Fruit fly (Drosophila melanogaster) whole organism, embryonic: ENCODE results near the gene Ptpmeg2.

Source experiments
- Atf3 ChIP-seq: fragments of 200-800 bp; sonication (Bioruptor generic); optimal IDR thresholded peaks from 3 replicates; lab custom pipeline; 2016; ENCODE audit warnings: missing biosample characterization, missing genetic modification characterization
- CG10462 ChIP-seq: fragments of 200-800 bp; sonication (Bioruptor generic); optimal IDR thresholded peaks from 2 replicates; lab custom pipeline; 2016; ENCODE audit warnings: missing biosample characterization, missing genetic modification characterization
- CG11504 ChIP-seq: fragments of 200-800 bp; sonication (Bioruptor generic); optimal IDR thresholded peaks from 3 replicates; lab custom pipeline; 2019; ENCODE audit warnings: missing biosample characterization, mild to moderate bottlenecking, missing genetic modification characterization, moderate library complexity
- CG11696 ChIP-seq: fragments of 200-800 bp; sonication (Bioruptor generic); IDR thresholded peaks from 2 replicates; pipeline ENCODE4 v1.3.6; 2022; ENCODE audit warnings: missing biosample characterization, missing genetic modification characterization
- CG14667 ChIP-seq: fragments of 200-800 bp; sonication (Bioruptor generic); IDR thresholded peaks from 2 replicates; pipeline ENCODE4 v1.3.6; 2022; ENCODE audit warnings: missing biosample characterization, missing genetic modification characterization
- CG15514 ChIP-seq: fragments of 200-800 bp; sonication (Bioruptor generic); optimal IDR thresholded peaks from 3 replicates; lab custom pipeline; 2017; ENCODE audit warnings: missing biosample characterization, missing genetic modification characterization, mild to moderate bottlenecking, moderate library complexity, missing genetic modification reagents
- CG1602 ChIP-seq: fragments of 200-800 bp; sonication (Bioruptor generic); optimal IDR thresholded peaks from 3 replicates; lab custom pipeline; 2016; ENCODE audit warnings: missing biosample characterization, missing genetic modification characterization
- CG17328 ChIP-seq: fragments of 200-800 bp; sonication (Bioruptor generic); IDR thresholded peaks from 2 replicates; pipeline ENCODE4 v1.3.6; 2022; ENCODE audit warnings: missing biosample characterization, missing genetic modification characterization
- CG17385 ChIP-seq: fragments of 200-800 bp; sonication (Bioruptor generic); optimal IDR thresholded peaks from 3 replicates; lab custom pipeline; 2018; ENCODE audit warnings: missing biosample characterization, mild to moderate bottlenecking, missing genetic modification characterization
- CG18476 ChIP-seq: fragments of 200-800 bp; sonication (Bioruptor generic); optimal IDR thresholded peaks from 2 replicates; lab custom pipeline; 2016; ENCODE audit warnings: missing biosample characterization, mild to moderate bottlenecking, missing genetic modification characterization
- CG30020 ChIP-seq: fragments of 200-800 bp; optimal IDR thresholded peaks from 2 replicates; lab custom pipeline; 2019; ENCODE audit warnings: missing biosample characterization, mild to moderate bottlenecking, missing genetic modification characterization, moderate library complexity
- CG33213 ChIP-seq: fragments of 200-800 bp; sonication (Bioruptor generic); optimal IDR thresholded peaks from 3 replicates; lab custom pipeline; 2016; ENCODE audit warnings: missing biosample characterization, missing genetic modification characterization
- CG3995 ChIP-seq: fragments of 200-800 bp; sonication (Bioruptor generic); optimal IDR thresholded peaks from 3 replicates; lab custom pipeline; 2016; ENCODE audit warnings: missing biosample characterization, missing genetic modification characterization
- CG6813 ChIP-seq: fragments of 200-800 bp; sonication (Bioruptor generic); optimal IDR thresholded peaks from 2 replicates; lab custom pipeline; 2017; ENCODE audit warnings: missing biosample characterization, missing genetic modification characterization, mild to moderate bottlenecking, moderate library complexity, missing genetic modification reagents
- CG7271 ChIP-seq: fragments of 200-800 bp; sonication (Bioruptor generic); optimal IDR thresholded peaks from 2 replicates; lab custom pipeline; 2018; ENCODE audit warnings: missing biosample characterization, mild to moderate bottlenecking, missing genetic modification characterization, moderate library complexity
- CG7839 ChIP-seq: fragments of 200-800 bp; sonication (Bioruptor generic); optimal IDR thresholded peaks from 3 replicates; lab custom pipeline; 2018; ENCODE audit warnings: missing biosample characterization, mild to moderate bottlenecking, missing genetic modification characterization, moderate library complexity
- CG7963 ChIP-seq: fragments of 200-800 bp; sonication (Bioruptor generic); IDR thresholded peaks from 3 replicates; pipeline ENCODE4 v1.3.6; 2022; ENCODE audit warnings: missing biosample characterization, missing genetic modification characterization; ENCODE audit not compliant: partially characterized antibody
- CG7987 ChIP-seq: fragments of 200-800 bp; sonication (Bioruptor generic); optimal IDR thresholded peaks from 2 replicates; lab custom pipeline; 2018; ENCODE audit warnings: missing biosample characterization, mild to moderate bottlenecking, missing genetic modification characterization, moderate library complexity
- CG8089 ChIP-seq: fragments of 200-800 bp; sonication (Bioruptor generic); optimal IDR thresholded peaks from 3 replicates; lab custom pipeline; 2016; ENCODE audit warnings: missing biosample characterization, missing genetic modification characterization
- Chrac-16 ChIP-seq: fragments of 200-800 bp; sonication (Bioruptor generic); optimal IDR thresholded peaks from 3 replicates; lab custom pipeline; 2016; ENCODE audit warnings: missing biosample characterization, missing genetic modification characterization
- Ets65A ChIP-seq: fragments of 200-800 bp; sonication (Bioruptor generic); peaks from one replicate; lab custom pipeline; 2016; ENCODE audit warnings: missing biosample characterization, missing genetic modification characterization
- Fer1 ChIP-seq: fragments of 200-800 bp; sonication (Bioruptor generic); optimal IDR thresholded peaks from 2 replicates; lab custom pipeline; 2017; ENCODE audit warnings: missing biosample characterization, mild to moderate bottlenecking, missing genetic modification characterization
- HLH4C ChIP-seq: fragments of 200-800 bp; sonication (Bioruptor generic); IDR thresholded peaks from 3 replicates; pipeline ENCODE4 v1.3.6; 2022; ENCODE audit warnings: missing biosample characterization, missing genetic modification characterization; ENCODE audit not compliant: partially characterized antibody
- HmgZ ChIP-seq: fragments of 200-800 bp; sonication (Bioruptor generic); optimal IDR thresholded peaks from 2 replicates; lab custom pipeline; 2018; ENCODE audit warnings: missing biosample characterization, mild to moderate bottlenecking, missing genetic modification characterization
- Jarid2 ChIP-seq: fragments of 200-800 bp; sonication (Bioruptor generic); optimal IDR thresholded peaks from 3 replicates; lab custom pipeline; 2017; ENCODE audit warnings: mild to moderate bottlenecking, missing biosample characterization, missing genetic modification reagents, missing genetic modification characterization
- MBD-R2 ChIP-seq: fragments of 200-800 bp; sonication (Bioruptor generic); IDR thresholded peaks from 2 replicates; pipeline ENCODE4 v1.3.6; 2022; ENCODE audit warnings: missing biosample characterization, missing genetic modification characterization
- Optix ChIP-seq: fragments of 200-800 bp; sonication (Bioruptor generic); IDR thresholded peaks from 3 replicates; pipeline ENCODE4 v1.3.6; 2022; ENCODE audit warnings: missing biosample characterization, missing genetic modification characterization
- PHDP ChIP-seq: fragments of 200-800 bp; sonication (Bioruptor generic); optimal IDR thresholded peaks from 3 replicates; lab custom pipeline; 2018; ENCODE audit warnings: missing biosample characterization, mild to moderate bottlenecking, missing genetic modification characterization, moderate library complexity
- Six4 ChIP-seq: fragments of 200-800 bp; sonication (Bioruptor generic); optimal IDR thresholded peaks from 2 replicates; lab custom pipeline; 2016; ENCODE audit warnings: missing biosample characterization, missing genetic modification characterization
- ac ChIP-seq: fragments of 200-800 bp; sonication (Bioruptor generic); optimal IDR thresholded peaks from 3 replicates; lab custom pipeline; 2017; ENCODE audit warnings: missing biosample characterization, mild to moderate bottlenecking, missing genetic modification characterization
- ap ChIP-seq: fragments of 200-800 bp; sonication (Bioruptor generic); IDR thresholded peaks from 2 replicates; pipeline ENCODE4 v1.3.6; 2022; ENCODE audit warnings: missing biosample characterization, missing genetic modification characterization
- bsh ChIP-seq, 2 experiments: fragments of 200-800 bp; sonication (Bioruptor generic); optimal IDR thresholded peaks; 2 replicates each; lab custom pipeline; 2017 to 2018; ENCODE audit warnings: mild to moderate bottlenecking in 2 of 2, missing biosample characterization in 2 of 2, missing genetic modification characterization in 2 of 2, moderate library complexity in 1 of 2
- cato ChIP-seq: fragments of 200-800 bp; sonication (Bioruptor generic); optimal IDR thresholded peaks from 2 replicates; lab custom pipeline; 2016; ENCODE audit warnings: missing biosample characterization, missing genetic modification characterization, borderline replicate concordance
- crp ChIP-seq, 2 experiments: fragments of 200-800 bp; sonication (Bioruptor generic); optimal IDR thresholded peaks; 2 replicates in 1 of 2; 3 replicates in 1 of 2; lab custom pipeline; 2017; ENCODE audit warnings: missing biosample characterization in 2 of 2, missing genetic modification characterization in 2 of 2, mild to moderate bottlenecking in 1 of 2, moderate library complexity in 1 of 2
- fd64A ChIP-seq: fragments of 200-800 bp; sonication (Bioruptor generic); optimal IDR thresholded peaks from 3 replicates; lab custom pipeline; 2018; ENCODE audit warnings: missing biosample characterization, mild to moderate bottlenecking, missing genetic modification characterization
- gsb-n ChIP-seq: fragments of 200-800 bp; sonication (Bioruptor generic); optimal IDR thresholded peaks from 3 replicates; lab custom pipeline; 2018; ENCODE audit warnings: missing biosample characterization, mild to moderate bottlenecking, missing genetic modification characterization
- h ChIP-seq: fragments of >200 bp; optimal IDR thresholded peaks from 2 replicates; lab custom pipeline; 2017
- inv ChIP-seq: fragments of 200-800 bp; sonication (Bioruptor generic); IDR thresholded peaks from 2 replicates; pipeline ENCODE4 v1.3.6; 2022; ENCODE audit warnings: missing biosample characterization, missing genetic modification characterization; ENCODE audit not compliant: partially characterized antibody
- lmd ChIP-seq: fragments of 200-800 bp; sonication (Bioruptor generic); IDR thresholded peaks from 2 replicates; pipeline ENCODE4 v1.3.6; 2022; ENCODE audit warnings: missing biosample characterization, missing genetic modification characterization
- lov ChIP-seq, 2 experiments: fragments of 200-800 bp in 1 of 2; fragments of >200 bp in 1 of 2; sonication (Bioruptor generic) in 1 of 2; IDR thresholded peaks in 1 of 2; optimal IDR thresholded peaks in 1 of 2; 2 replicates in 1 of 2; 3 replicates in 1 of 2; pipeline versions ENCODE4 v1.3.6 to Lab custom; 2017 to 2022; ENCODE audit warnings: missing biosample characterization in 1 of 2, missing genetic modification characterization in 1 of 2
- mirr ChIP-seq: fragments of 200-800 bp; sonication (Bioruptor generic); optimal IDR thresholded peaks from 3 replicates; lab custom pipeline; 2018; ENCODE audit warnings: missing biosample characterization, mild to moderate bottlenecking, missing genetic modification characterization
- odd ChIP-seq: fragments of 200-800 bp; sonication (Bioruptor generic); optimal IDR thresholded peaks from 2 replicates; lab custom pipeline; 2017; ENCODE audit warnings: missing biosample characterization, mild to moderate bottlenecking, missing genetic modification characterization
- pita ChIP-seq: fragments of 200-800 bp; sonication (Bioruptor generic); optimal IDR thresholded peaks from 2 replicates; lab custom pipeline; 2017; ENCODE audit warnings: missing biosample characterization, mild to moderate bottlenecking, missing genetic modification characterization
- sc ChIP-seq, 3 experiments: fragments of >200 bp in 2 of 3; fragments of 200-800 bp in 1 of 3; sonication (Bioruptor generic) in 1 of 3; optimal IDR thresholded peaks; 2 replicates in 2 of 3; 3 replicates in 1 of 3; lab custom pipeline; 2017; ENCODE audit warnings: mild to moderate bottlenecking in 1 of 3, missing biosample characterization in 1 of 3, missing genetic modification characterization in 1 of 3, missing genetic modification reagents in 1 of 3
- sob ChIP-seq: fragments of 200-800 bp; sonication (Bioruptor generic); IDR thresholded peaks from 2 replicates; pipeline ENCODE4 v1.3.6; 2022; ENCODE audit warnings: missing biosample characterization, missing genetic modification characterization
- tna ChIP-seq: fragments of 200-800 bp; sonication (Bioruptor generic); IDR thresholded peaks from 2 replicates; pipeline ENCODE4 v1.3.6; 2022; ENCODE audit warnings: missing biosample characterization, missing genetic modification characterization; ENCODE audit not compliant: partially characterized antibody
- ttk ChIP-seq: fragments of 200-800 bp; sonication (Bioruptor generic); IDR thresholded peaks from 2 replicates; pipeline ENCODE4 v2.1.2; 2022; ENCODE audit warnings: missing biosample characterization, missing genetic modification characterization
- unpg ChIP-seq: fragments of 200-800 bp; sonication (Bioruptor generic); optimal IDR thresholded peaks from 3 replicates; lab custom pipeline; 2018; ENCODE audit warnings: missing biosample characterization, mild to moderate bottlenecking, missing genetic modification characterization, moderate library complexity

Gene Ptpmeg2

DNA sequence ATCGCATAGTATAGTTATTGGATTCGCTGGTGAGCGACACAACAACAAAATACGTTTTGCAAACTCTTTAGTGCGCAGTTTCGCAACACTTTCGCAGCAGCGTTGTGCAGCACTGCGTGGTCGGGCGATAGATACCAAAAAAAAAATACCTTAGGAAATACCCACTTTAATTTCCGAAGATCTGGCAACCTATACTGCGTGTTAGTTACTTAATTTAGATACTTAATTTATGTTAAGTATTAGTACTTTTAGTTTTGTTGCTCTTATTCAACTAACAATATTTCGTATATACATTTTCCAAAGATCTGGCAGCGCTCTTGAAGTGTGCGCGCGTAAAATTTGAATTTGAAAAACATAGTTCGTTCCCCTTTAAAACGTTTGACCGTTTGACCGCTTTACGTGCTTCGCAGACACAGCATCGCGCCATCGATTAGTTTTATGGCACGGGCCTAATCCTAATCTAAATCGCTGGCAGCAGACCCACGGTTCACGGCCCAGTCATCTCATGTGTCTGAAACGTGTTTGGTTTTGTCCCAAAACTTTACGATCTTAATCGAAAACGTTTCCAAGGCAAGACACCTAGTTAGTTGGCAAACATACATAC, 78.9 kb downstream of the Ptpmeg2 start, which contains the start of gene LPCAT (continued):
- TF ChIP-seq bsh (GFP tag; optimal IDR thresholded peaks at IDR 0.05; lab: Kevin White, UChicago) (peak in 1 of 2 experiments; percentile 57), Atf3 (GFP tag; lab: Kevin White, UChicago) (peak; percentile 2), CG7987 (GFP tag; lab: Kevin White, UChicago) (peak; percentile 80), PHDP (tag; lab: Kevin White, UChicago) (peak; percentile 31), gsb-n (tag; lab: Kevin White, UChicago) (no peak), Chrac-16 (peak; percentile 65), CG14667 (peak; percentile 79), Fer1 (GFP tag; lab: Kevin White, UChicago) (peak; percentile 80), unpg (GFP tag; lab: Kevin White, UChicago) (peak; percentile 37), CG1602 (GFP tag; lab: Kevin White, UChicago) (peak; percentile 67), odd (GFP tag; lab: Kevin White, UChicago) (no peak), CG17328 (GFP tag; lab: Robert Waterston, UW) (peak; percentile 65), inv (peak; percentile 74), CG7839 (tag; lab: Kevin White, UChicago) (peak; percentile 71), ac (GFP tag; lab: Kevin White, UChicago) (no peak), CG7271 (tag; lab: Kevin White, UChicago) (no peak), CG11696 (GFP tag; lab: Robert Waterston, UW) (no peak), CG15514 (GFP tag; lab: Kevin White, UChicago) (peak; percentile 88), CG7963 (GFP tag; lab: Robert Waterston, UW) (no peak), Six4 (peak; percentile 68), lmd (GFP tag; lab: Robert Waterston, UW) (peak; percentile 79), Ets65A (GFP tag; lab: Kevin White, UChicago) (peak; percentile 97), CG8089 (GFP tag; lab: Kevin White, UChicago) (peak; percentile 58), sc (optimal IDR thresholded peaks at IDR 0.05; lab: Kevin White, UChicago) (no peak), sc (GFP tag; optimal IDR thresholded peaks at IDR 0.05; lab: Kevin White, UChicago) (no peak), MBD-R2 (GFP tag; lab: Robert Waterston, UW) (peak; percentile 59), fd64A (GFP tag; lab: Kevin White, UChicago) (no peak), h (lab: Kevin White, UChicago) (no peak), tna (GFP tag; lab: Robert Waterston, UW) (0 out of 2 replicates have a peak, but pooled peaks have one; percentile 41), Optix (GFP tag; lab: Robert Waterston, UW) (no peak), ap (GFP tag; lab: Robert Waterston, UW) (peak; percentile 65), lov (optimal IDR thresholded peaks at IDR 0.05; lab: Kevin White, UChicago) (no peak), lov (GFP tag; IDR thresholded peaks at IDR 0.05; lab: Robert Waterston, UW) (peak; percentile 70; the same call in 2 of the 3 replicates), CG30020 (no peak), cato (GFP tag; lab: Kevin White, UChicago) (peak; percentile 47), CG11504 (tag; lab: Kevin White, UChicago) (peak; percentile 79), CG10462 (GFP tag; lab: Kevin White, UChicago) (peak; percentile 35), pita (GFP tag; lab: Kevin White, UChicago) (no peak), HLH4C (peak; percentile 74), mirr (GFP tag; lab: Kevin White, UChicago) (no peak), CG3995 (GFP tag; lab: Kevin White, UChicago) (peak; percentile 26), CG6813 (GFP tag; lab: Kevin White, UChicago) (no peak), crp (GFP tag; optimal IDR thresholded peaks at IDR 0.05; lab: Kevin White, UChicago) (no peak), CG18476 (GFP tag; lab: Kevin White, UChicago) (peak; percentile 83), Jarid2 (peak; percentile 28), CG33213 (GFP tag; lab: Kevin White, UChicago) (peak; percentile 86), sob (GFP tag; lab: Robert Waterston, UW) (peak; percentile 85), CG17385 (GFP tag; lab: Kevin White, UChicago) (peak; percentile 48), HmgZ (tag; lab: Kevin White, UChicago) (peak; percentile 69), ttk (GFP tag; lab: Robert Waterston, UW) (peak; percentile 79)
